Worm (Caenorhabditis elegans): ENCODE measurements around the gene ruvb-2.

The ruvb-2 gene

DNA sequence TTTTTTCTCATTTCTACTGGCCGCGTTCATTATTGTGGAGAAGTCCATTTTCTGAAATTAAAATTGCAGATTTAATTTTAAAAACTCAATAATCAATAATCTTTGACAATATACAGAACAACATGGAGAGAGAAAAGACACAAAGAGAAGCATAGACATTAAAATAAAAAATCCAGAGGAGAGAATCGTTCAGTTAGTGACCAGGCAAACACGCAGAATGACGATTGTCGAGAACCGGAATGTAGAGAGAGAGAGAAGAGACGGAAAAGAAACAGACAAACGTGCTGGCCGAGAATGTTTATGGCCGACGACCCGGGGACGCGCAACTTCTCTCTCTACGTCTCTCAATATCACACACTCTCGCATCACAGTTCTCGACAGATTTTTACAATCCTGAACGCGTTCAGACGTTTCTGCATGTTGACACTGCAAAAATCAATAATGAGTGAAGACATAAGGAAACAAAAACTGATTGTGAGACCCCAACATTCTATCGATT, 31.6 kb downstream of the ruvb-2 start, which contains the start of the genes T05A12.3 and T05A12.4 (continued):
- TF ChIP-seq unc-62 (GFP tag; optimal IDR thresholded peaks at IDR 0.05) = no peak
- TF ChIP-seq F57A8.1 (GFP tag; optimal IDR thresholded peaks at IDR 0.05) = no peak
- TF ChIP-seq rcor-1 (GFP tag; IDR thresholded peaks at IDR 0.05) = no peak; the same call in none of the 2 replicates
- TF ChIP-seq ceh-91 (GFP tag; IDR thresholded peaks at IDR 0.05) = no peak; the same call in 1 of the 2 replicates
- TF ChIP-seq ztf-6 (GFP tag; IDR thresholded peaks at IDR 0.05) = 0 out of 2 replicates have a peak, but pooled peaks have one; percentile 55
- TF ChIP-seq lin-26 (GFP tag; IDR thresholded peaks at IDR 0.05) = no peak
- TF ChIP-seq repo-1 (tag; optimal IDR thresholded peaks at IDR 0.05) = no peak
- no peak for TF ChIP-seq nfya-2 (GFP tag; IDR thresholded peaks at IDR 0.05)
- peak; percentile 68 for TF ChIP-seq snpc-4 (GFP tag; optimal IDR thresholded peaks at IDR 0.05)
- TF ChIP-seq snpc-4 (tag; optimal IDR thresholded peaks at IDR 0.05) = peak in 3 of 4 experiments; percentile 75 to 86 (median 85)
- no peak for TF ChIP-seq ets-4 (GFP tag; optimal IDR thresholded peaks at IDR 0.05)
- no peak for TF ChIP-seq gei-17 (GFP tag; optimal IDR thresholded peaks at IDR 0.05)
- TF ChIP-seq F49E8.2 (tag; optimal IDR thresholded peaks at IDR 0.05; ENCODE audit: insufficient read depth) = no peak
- TF ChIP-seq hrde-1 (tag; optimal IDR thresholded peaks at IDR 0.05; ENCODE audit: borderline replicate concordance) = no peak
- no peak for TF ChIP-seq tlf-1 (GFP tag; optimal IDR thresholded peaks at IDR 0.05)
- TF ChIP-seq attf-5 (GFP tag; optimal IDR thresholded peaks at IDR 0.05) = no peak
- TF ChIP-seq zfh-2 (GFP tag; conservative IDR thresholded peaks at IDR 0.05) = no peak
- TF ChIP-seq hmg-1.2 (GFP tag; IDR thresholded peaks at IDR 0.05) = peak; percentile 79
- no peak for TF ChIP-seq egl-18 (GFP tag; IDR thresholded peaks at IDR 0.05)
- 0 out of 2 replicates have a peak, but pooled peaks have one; percentile 15 for TF ChIP-seq let-526 (GFP tag; IDR thresholded peaks at IDR 0.05)
- TF ChIP-seq lin-54 (GFP tag; optimal IDR thresholded peaks at IDR 0.05) = no peak
- TF ChIP-seq madf-6 (GFP tag; IDR thresholded peaks at IDR 0.05) = no peak
- TF ChIP-seq snpc-3.4 (tag; optimal IDR thresholded peaks at IDR 0.05) = no peak
- TF ChIP-seq atf-7 (tag; optimal IDR thresholded peaks at IDR 0.05) = no peak
- no peak for TF ChIP-seq mes-4 (tag; optimal IDR thresholded peaks at IDR 0.05)
- TF ChIP-seq mcd-1 (GFP tag; IDR thresholded peaks at IDR 0.05) = no peak
- TF ChIP-seq snpc-1.1 (tag; optimal IDR thresholded peaks at IDR 0.05; ENCODE audit: insufficient read depth) = peak; percentile 35
- no peak for TF ChIP-seq sea-2 (GFP tag; IDR thresholded peaks at IDR 0.05)
- TF ChIP-seq snpc-1.3 (tag; optimal IDR thresholded peaks at IDR 0.05; ENCODE audit: insufficient read depth) = no peak
- TF ChIP-seq C17E4.6 (GFP tag; IDR thresholded peaks at IDR 0.05) = peak; percentile 65; the same call in 1 of the 2 replicates
- TF ChIP-seq lsl-1 (GFP tag; optimal IDR thresholded peaks at IDR 0.05) = peak; percentile 63
- no peak; the same call in 1 of the 2 replicates for TF ChIP-seq dox-1 (GFP tag; IDR thresholded peaks at IDR 0.05)
- no peak for TF ChIP-seq F22D6.2 (tag; optimal IDR thresholded peaks at IDR 0.05)
- TF ChIP-seq ztf-3 (GFP tag; optimal IDR thresholded peaks at IDR 0.05) = no peak
- no peak for TF ChIP-seq K12H6.12 (tag; optimal IDR thresholded peaks at IDR 0.05)

- no peak for TF ChIP-seq lin-40 (tag; optimal IDR thresholded peaks at IDR 0.05)
- TF ChIP-seq ekl-4 (GFP tag; IDR thresholded peaks at IDR 0.05) = no peak
- TF ChIP-seq Y95B8A.8 (GFP tag; IDR thresholded peaks at IDR 0.05) = no peak
- no peak for TF ChIP-seq bed-1 (GFP tag; IDR thresholded peaks at IDR 0.05)
- TF ChIP-seq C06A6.2 (GFP tag; conservative IDR thresholded peaks at IDR 0.05) = no peak
Measured at ce11 chrIV:6883342-6883741, 35.9 kb downstream of the ruvb-2 start, which contains the start of gene tre-2. Gene tre-2 (minus strand): TSS chrIV:6883442.
